Fruit fly (Drosophila melanogaster) whole organism, adult: ENCODE data around the gene CG33093.

Experiments
- CG7045 ChIP-seq: fragments of 200-800 bp; sonication (Bioruptor generic); optimal IDR thresholded peaks from 2 replicates; lab custom pipeline; 2017; ENCODE audit warnings: missing biosample characterization, mild to moderate bottlenecking, missing genetic modification characterization
- ovo ChIP-seq: fragments of 200-800 bp; sonication (Bioruptor generic); optimal IDR thresholded peaks from 2 replicates; lab custom pipeline; 2016; ENCODE audit warnings: missing biosample characterization, missing genetic modification characterization

DNA sequence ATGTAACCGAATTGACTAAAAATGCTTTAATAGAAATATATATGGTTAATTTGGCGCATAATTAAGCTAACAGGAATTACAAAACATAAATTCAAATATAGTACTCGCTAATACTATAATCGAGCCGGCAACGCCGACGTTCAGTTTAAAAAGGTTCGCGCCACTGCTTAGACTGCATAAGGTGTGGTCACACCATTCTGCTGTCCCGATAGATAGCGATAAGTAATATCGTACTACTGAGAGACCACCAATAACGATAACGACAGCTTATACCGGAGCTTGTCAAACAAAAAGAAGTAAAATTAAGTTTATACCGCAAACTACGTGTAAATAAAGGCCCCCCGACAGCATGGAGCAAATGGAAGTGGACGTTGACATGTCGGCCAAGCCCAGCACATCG lies 48.8 kb upstream of the CG33093 start, which contains the start of gene CSN6:
- no peak for TF ChIP-seq ovo (GFP tag; lab: Kevin White, UChicago)
- TF ChIP-seq CG7045 (GFP tag; lab: Kevin White, UChicago) = no peak
